Fruit fly (Drosophila melanogaster) S2 (cell line): Measurements from ENCODE around the gene ldbr.

ENCODE experiments used
- CG8478 ChIP-seq: fragments of >200 bp; optimal IDR thresholded peaks from 2 replicates; lab custom pipeline; 2018
- CTCF ChIP-seq, 2 experiments: fragments of >200 bp; optimal IDR thresholded peaks; 2 replicates each; lab custom pipeline; 2018

DNA sequence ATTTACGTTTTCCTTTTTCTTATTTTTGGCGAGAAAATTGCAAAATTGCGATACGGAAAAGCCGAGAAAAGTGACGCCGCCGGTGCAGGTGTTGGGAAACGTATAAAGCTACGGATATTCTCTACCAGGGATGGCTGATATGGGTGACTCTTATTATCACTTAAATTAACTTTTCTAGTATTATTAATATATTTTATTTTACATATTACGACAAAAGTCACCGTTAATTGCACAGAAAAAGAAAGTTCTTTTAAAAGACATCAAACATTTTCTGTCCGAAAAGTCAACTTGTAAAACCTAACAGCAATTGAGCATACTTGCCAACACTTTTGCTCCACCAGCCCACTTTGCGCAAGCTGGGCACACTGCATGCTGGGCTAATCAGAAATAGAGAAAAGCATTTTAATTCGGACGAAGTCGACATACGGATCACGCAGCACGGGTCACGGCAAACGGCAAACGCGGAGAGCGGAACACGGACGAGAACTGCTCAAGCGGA lies 6.1 kb downstream of the ldbr start, which contains the start of the genes Cds and Uba2:
- TF ChIP-seq CG8478 (lab: Kevin White, UChicago) (no peak), CTCF (optimal IDR thresholded peaks at IDR 0.05; lab: Kevin White, UChicago) (no peak)
